Worm (Caenorhabditis elegans) whole organism, L4 larva: ENCODE data around the gene C06E2.2.

Source experiments
- F10B5.3 ChIP-seq: sonication (generic microtip); optimal IDR thresholded peaks from 2 replicates; lab custom pipeline; 2016; ENCODE audit warnings: mild to moderate bottlenecking, missing genetic modification characterization, missing compliant biosample characterization
- F26F4.8 ChIP-seq: fragments of 200-800 bp; sonication (Bioruptor generic); conservative IDR thresholded peaks from 2 replicates; pipeline ENCODE4 v1.3.6; 2022; ENCODE audit warnings: missing genetic modification characterization, missing compliant biosample characterization
- F44E2.7 ChIP-seq: fragments of 200-800 bp; sonication (Bioruptor generic); IDR thresholded peaks from 2 replicates; pipeline ENCODE4 v2.1.2; 2022; ENCODE audit warnings: missing genetic modification characterization, missing compliant biosample characterization
- F49E8.2 ChIP-seq: sonication (generic microtip); optimal IDR thresholded peaks from 2 replicates; lab custom pipeline; 2016; ENCODE audit warnings: missing compliant biosample characterization, mild to moderate bottlenecking, missing genetic modification characterization, borderline replicate concordance
- R02D3.7 ChIP-seq: fragments of 150-350 bp; sonication (generic microtip); optimal IDR thresholded peaks from 3 replicates; lab custom pipeline; 2014; ENCODE audit warnings: missing biosample characterization, missing genetic modification characterization
- T20F7.1 ChIP-seq: fragments of 200-800 bp; sonication (Bioruptor generic); optimal IDR thresholded peaks from 2 replicates; lab custom pipeline; 2018; ENCODE audit warnings: mild to moderate bottlenecking, missing genetic modification characterization, missing compliant biosample characterization
- Y48G9A.11 ChIP-seq: fragments of 200-800 bp; sonication (Bioruptor generic); IDR thresholded peaks from 2 replicates; pipeline ENCODE4 v1.3.6; 2022; ENCODE audit warnings: missing genetic modification reagents, missing genetic modification characterization, missing compliant biosample characterization
- Y75B8A.6 ChIP-seq: fragments of 200-800 bp; sonication (Bioruptor generic); IDR thresholded peaks from 2 replicates; pipeline ENCODE4 v1.3.6; 2022; ENCODE audit warnings: missing genetic modification reagents, missing genetic modification characterization, missing compliant biosample characterization
- ZK337.2 ChIP-seq: fragments of 200-800 bp; sonication (Bioruptor generic); IDR thresholded peaks from 2 replicates; pipeline ENCODE4 v1.3.6; 2022; ENCODE audit warnings: missing genetic modification reagents, missing genetic modification characterization, missing compliant biosample characterization
- aly-2 ChIP-seq: sonication (generic microtip); optimal IDR thresholded peaks from 2 replicates; lab custom pipeline; 2018; ENCODE audit warnings: missing biosample characterization, missing genetic modification characterization
- ama-1 ChIP-seq: fragments of 150-350 bp; optimal IDR thresholded peaks from 2 replicates; lab custom pipeline; 2014; ENCODE audit warnings: inconsistent platforms, mixed read lengths
- ceh-20 ChIP-seq: fragments of 200-800 bp; sonication (Bioruptor generic); IDR thresholded peaks from 2 replicates; pipeline ENCODE4 v1.3.6; 2022; ENCODE audit warnings: missing genetic modification reagents, missing genetic modification characterization, missing compliant biosample characterization
- ceh-44 ChIP-seq: fragments of 200-800 bp; sonication (Bioruptor generic); IDR thresholded peaks from 2 replicates; pipeline ENCODE4 v1.3.6; 2022; ENCODE audit warnings: missing genetic modification reagents, missing genetic modification characterization, missing compliant biosample characterization
- ceh-62 ChIP-seq: sonication (generic microtip); optimal IDR thresholded peaks from 2 replicates; lab custom pipeline; 2017; ENCODE audit warnings: missing biosample characterization, missing genetic modification characterization
- daf-12 ChIP-seq: fragments of 150-350 bp; optimal IDR thresholded peaks from 2 replicates; lab custom pipeline; 2014; ENCODE audit warnings: missing biosample characterization, missing genetic modification reagents, missing genetic modification characterization
- daf-19 ChIP-seq: fragments of 200-800 bp; sonication (Bioruptor generic); conservative IDR thresholded peaks from 2 replicates; pipeline ENCODE4 v1.3.6; 2022; ENCODE audit warnings: missing genetic modification characterization, missing compliant biosample characterization
- dmd-9 ChIP-seq: fragments of 200-800 bp; sonication (Bioruptor generic); IDR thresholded peaks from 2 replicates; pipeline ENCODE4 v1.3.6; 2022; ENCODE audit warnings: missing genetic modification reagents, missing genetic modification characterization, missing compliant biosample characterization
- dpl-1 ChIP-seq: fragments of 150-350 bp; optimal IDR thresholded peaks from 2 replicates; lab custom pipeline; 2014; ENCODE audit warnings: missing biosample characterization, missing genetic modification reagents, missing genetic modification characterization
- duxl-1 ChIP-seq: sonication (generic microtip); optimal IDR thresholded peaks from 2 replicates; lab custom pipeline; 2016; ENCODE audit warnings: mild to moderate bottlenecking, missing genetic modification characterization, moderate library complexity, missing compliant biosample characterization; ENCODE audit not compliant: poor library complexity
- dve-1 ChIP-seq: sonication (generic microtip); optimal IDR thresholded peaks from 2 replicates; lab custom pipeline; 2017; ENCODE audit warnings: antibody characterized with exemption, mild to moderate bottlenecking, missing genetic modification characterization, missing compliant biosample characterization; ENCODE audit not compliant: insufficient read depth
- fkh-10 ChIP-seq: fragments of 150-350 bp; optimal IDR thresholded peaks from 2 replicates; lab custom pipeline; 2014; ENCODE audit warnings: missing biosample characterization, missing genetic modification reagents, missing genetic modification characterization
- hif-1 ChIP-seq, 2 experiments: sonication (generic microtip); optimal IDR thresholded peaks; 2 replicates each; lab custom pipeline; 2016 to 2017; ENCODE audit warnings: missing compliant biosample characterization in 2 of 2, missing genetic modification characterization in 2 of 2, missing genetic modification reagents in 2 of 2, missing genotype in 2 of 2, mild to moderate bottlenecking in 1 of 2
- hlh-11 ChIP-seq: fragments of 200-800 bp; sonication (Bioruptor generic); optimal IDR thresholded peaks from 2 replicates; lab custom pipeline; 2018; ENCODE audit warnings: mild to moderate bottlenecking, missing genetic modification characterization, missing compliant biosample characterization
- hlh-30 ChIP-seq: sonication (generic microtip); optimal IDR thresholded peaks from 2 replicates; lab custom pipeline; 2017; ENCODE audit warnings: antibody characterized with exemption, mild to moderate bottlenecking, missing genetic modification characterization, missing compliant biosample characterization; ENCODE audit not compliant: insufficient read depth
- lim-7 ChIP-seq: fragments of 200-800 bp; sonication (Bioruptor generic); IDR thresholded peaks from 2 replicates; pipeline ENCODE4 v1.3.6; 2022; ENCODE audit warnings: missing genetic modification characterization, missing compliant biosample characterization
- lin-1 ChIP-seq: fragments of 200-800 bp; sonication (Bioruptor generic); IDR thresholded peaks from 2 replicates; pipeline ENCODE4 v1.3.6; 2022; ENCODE audit warnings: missing genetic modification reagents, missing genetic modification characterization, missing compliant biosample characterization
- lin-13 ChIP-seq: fragments of 150-350 bp; optimal IDR thresholded peaks from 2 replicates; lab custom pipeline; 2014; ENCODE audit warnings: missing biosample characterization, missing genetic modification reagents, missing genetic modification characterization
- lin-29 ChIP-seq: fragments of 200-800 bp; sonication (Bioruptor generic); IDR thresholded peaks from 2 replicates; pipeline ENCODE4 v1.3.6; 2022; ENCODE audit warnings: missing genetic modification reagents, missing genetic modification characterization, missing compliant biosample characterization
- madf-5 ChIP-seq, 2 experiments: fragments of 200-800 bp; sonication (Bioruptor generic); IDR thresholded peaks; 2 replicates each; pipeline ENCODE4 v1.3.6; 2022; ENCODE audit warnings: missing compliant biosample characterization in 2 of 2, missing genetic modification characterization in 2 of 2
- mdt-29 ChIP-seq: fragments of 200-800 bp; sonication (Bioruptor generic); IDR thresholded peaks from 2 replicates; pipeline ENCODE4 v1.3.6; 2022; ENCODE audit warnings: missing genetic modification reagents, missing genetic modification characterization, missing compliant biosample characterization
- mep-1 ChIP-seq: fragments of 150-350 bp; sonication (generic microtip); optimal IDR thresholded peaks from 3 replicates; lab custom pipeline; 2014; ENCODE audit warnings: missing biosample characterization, missing genetic modification characterization
- mxl-2 ChIP-seq: fragments of 200-800 bp; sonication (Bioruptor generic); conservative IDR thresholded peaks from 2 replicates; pipeline ENCODE4 v1.3.6; 2022; ENCODE audit warnings: missing genetic modification reagents, missing genetic modification characterization, missing compliant biosample characterization
- nhr-11 ChIP-seq: fragments of 150-350 bp; optimal IDR thresholded peaks from 2 replicates; lab custom pipeline; 2014; ENCODE audit warnings: missing biosample characterization, missing genetic modification characterization
- nhr-111 ChIP-seq: fragments of 200-800 bp; sonication (Bioruptor generic); optimal IDR thresholded peaks from 2 replicates; lab custom pipeline; 2018; ENCODE audit warnings: mild to moderate bottlenecking, missing genetic modification characterization, missing compliant biosample characterization
- nhr-6 ChIP-seq: fragments of 150-350 bp; optimal IDR thresholded peaks from 2 replicates; lab custom pipeline; 2014; ENCODE audit warnings: missing biosample characterization, missing genetic modification characterization
- nhr-76 ChIP-seq: fragments of 150-350 bp; optimal IDR thresholded peaks from 2 replicates; lab custom pipeline; 2014; ENCODE audit warnings: missing biosample characterization, missing genetic modification characterization
- php-3 ChIP-seq: fragments of 200-800 bp; sonication (Bioruptor generic); IDR thresholded peaks from 2 replicates; pipeline ENCODE4 v1.3.6; 2022; ENCODE audit warnings: missing genetic modification reagents, missing genetic modification characterization, missing compliant biosample characterization
- saeg-2 ChIP-seq: fragments of 200-800 bp; sonication (Bioruptor generic); IDR thresholded peaks from 2 replicates; pipeline ENCODE4 v1.3.6; 2022; ENCODE audit warnings: missing genetic modification reagents, missing genetic modification characterization, missing compliant biosample characterization
- sdz-12 ChIP-seq: fragments of 200-800 bp; sonication (Bioruptor generic); optimal IDR thresholded peaks from 2 replicates; lab custom pipeline; 2018; ENCODE audit warnings: mild to moderate bottlenecking, missing genetic modification characterization, missing compliant biosample characterization
- skn-1 ChIP-seq: fragments of 150-350 bp; optimal IDR thresholded peaks from 2 replicates; lab custom pipeline; 2014; ENCODE audit warnings: missing biosample characterization, missing genetic modification characterization
- snpc-4 ChIP-seq: fragments of 150-350 bp; optimal IDR thresholded peaks from 2 replicates; lab custom pipeline; 2014; ENCODE audit warnings: missing biosample characterization, missing genetic modification characterization
- spr-1 ChIP-seq: sonication (generic microtip); optimal IDR thresholded peaks from 2 replicates; lab custom pipeline; 2016; ENCODE audit warnings: mild to moderate bottlenecking, missing genetic modification characterization, missing compliant biosample characterization
- spr-3 ChIP-seq: fragments of 200-800 bp; sonication (Bioruptor generic); optimal IDR thresholded peaks from 2 replicates; lab custom pipeline; 2018; ENCODE audit warnings: mild to moderate bottlenecking, missing genetic modification characterization, missing compliant biosample characterization
- tag-97 ChIP-seq: fragments of 200-800 bp; sonication (Bioruptor generic); IDR thresholded peaks from 2 replicates; pipeline ENCODE4 v1.3.6; 2022; ENCODE audit warnings: missing genetic modification characterization, missing compliant biosample characterization
- unc-130 ChIP-seq: sonication (generic microtip); optimal IDR thresholded peaks from 2 replicates; lab custom pipeline; 2016; ENCODE audit warnings: missing genetic modification reagents, missing genetic modification characterization, missing compliant biosample characterization
- unc-39 ChIP-seq: sonication (generic microtip); optimal IDR thresholded peaks from 2 replicates; lab custom pipeline; 2017; ENCODE audit warnings: missing biosample characterization, missing genetic modification characterization
- zfp-2 ChIP-seq: sonication (generic microtip); optimal IDR thresholded peaks from 2 replicates; lab custom pipeline; 2016; ENCODE audit warnings: mild to moderate bottlenecking, missing genetic modification characterization, missing compliant biosample characterization
- zip-2 ChIP-seq: fragments of 150-350 bp; optimal IDR thresholded peaks from 2 replicates; lab custom pipeline; 2014; ENCODE audit warnings: missing biosample characterization, missing genetic modification characterization

Gene C06E2.2

ce11 chrX:8925443-8925842, 46.0 kb downstream of the C06E2.2 start (continued):
- no peak for TF ChIP-seq ceh-44
- TF ChIP-seq spr-1 (tag; lab: Kevin White, UChicago), result peak; percentile 33
- no peak for TF ChIP-seq snpc-4 (tag; lab: Kevin White, UChicago)
- no peak for TF ChIP-seq F10B5.3
- no peak for TF ChIP-seq fkh-10
- no peak for TF ChIP-seq F44E2.7 (GFP tag; lab: Robert Waterston, UW)
- no peak for TF ChIP-seq mxl-2 (GFP tag; lab: Robert Waterston, UW)
- no peak for TF ChIP-seq nhr-6
- TF ChIP-seq mep-1, result peak; percentile 15
- no peak for TF ChIP-seq mdt-29 (GFP tag; lab: Robert Waterston, UW)
- TF ChIP-seq zip-2 (tag; lab: Kevin White, UChicago), result no peak
- no peak for TF ChIP-seq nhr-76 (tag; lab: Kevin White, UChicago)
- no peak for TF ChIP-seq ZK337.2 (GFP tag; lab: Robert Waterston, UW)
- no peak for TF ChIP-seq spr-3
- no peak for TF ChIP-seq hlh-11
- no peak for TF ChIP-seq Y48G9A.11
- no peak for TF ChIP-seq lin-29 (GFP tag; lab: Robert Waterston, UW)
- no peak for TF ChIP-seq dmd-9
- TF ChIP-seq dpl-1 (GFP tag; lab: Kevin White, UChicago), result no peak
- TF ChIP-seq Y75B8A.6 (GFP tag; lab: Robert Waterston, UW), result no peak
- TF ChIP-seq madf-5 (GFP tag; IDR thresholded peaks at IDR 0.05; lab: Robert Waterston, UW), result no peak
- no peak for TF ChIP-seq saeg-2 (GFP tag; lab: Robert Waterston, UW)
- no peak for TF ChIP-seq R02D3.7 (tag; lab: Kevin White, UChicago)
- TF ChIP-seq lin-13 (GFP tag; lab: Kevin White, UChicago), result no peak
- TF ChIP-seq lin-1 (GFP tag; lab: Robert Waterston, UW), result no peak
- TF ChIP-seq nhr-111, result no peak
- peak; percentile 32 for TF ChIP-seq hlh-30 (tag; lab: Kevin White, UChicago)
- TF ChIP-seq hif-1 (tag; optimal IDR thresholded peaks at IDR 0.05; lab: Kevin White, UChicago), result peak in 1 of 2 experiments; percentile 24
- TF ChIP-seq ceh-62 (tag; lab: Kevin White, UChicago), result no peak
- no peak for TF ChIP-seq ceh-20 (GFP tag; lab: Robert Waterston, UW)
- TF ChIP-seq tag-97 (GFP tag; lab: Robert Waterston, UW), result no peak
- no peak for TF ChIP-seq ama-1 (lab: Kevin White, UChicago)
- TF ChIP-seq aly-2 (tag; lab: Kevin White, UChicago), result no peak
- TF ChIP-seq php-3, result peak; percentile 60; the same call in 1 of the 2 replicates
- peak; percentile 51; the same call in 1 of the 2 replicates for TF ChIP-seq daf-19
- no peak for TF ChIP-seq F26F4.8 (GFP tag; lab: Robert Waterston, UW)
- TF ChIP-seq sdz-12 (GFP tag; lab: Kevin White, UChicago), result no peak
- TF ChIP-seq zfp-2 (tag; lab: Kevin White, UChicago), result no peak
- TF ChIP-seq dve-1 (tag; lab: Kevin White, UChicago), result no peak
- peak; percentile 18 for TF ChIP-seq duxl-1 (tag; lab: Kevin White, UChicago)
- TF ChIP-seq T20F7.1, result no peak
- TF ChIP-seq unc-130 (GFP tag; lab: Kevin White, UChicago), result no peak
- peak; percentile 86 for TF ChIP-seq lim-7 (GFP tag; lab: Robert Waterston, UW)
- TF ChIP-seq F49E8.2 (tag; lab: Kevin White, UChicago), result no peak
- no peak for TF ChIP-seq unc-39 (tag; lab: Kevin White, UChicago)
- no peak for TF ChIP-seq daf-12 (tag; lab: Kevin White, UChicago)
- no peak for TF ChIP-seq nhr-11 (tag; lab: Kevin White, UChicago)
- no peak for TF ChIP-seq skn-1 (tag; lab: Kevin White, UChicago)
